Worm (Caenorhabditis elegans) whole organism, L4 larva: ENCODE data around the gene arrd-28.
A peak's percentile ranks its signal among the peaks of the same experiment; 100 is the strongest.

Source experiments
- R02D3.7 ChIP-seq: fragments of 150-350 bp; sonication (generic microtip); optimal IDR thresholded peaks from 3 replicates; lab custom pipeline; 2014; ENCODE audit warnings: missing biosample characterization, missing genetic modification characterization
- ZK546.5 ChIP-seq, 2 experiments: sonication (generic microtip); optimal IDR thresholded peaks; 2 replicates each; lab custom pipeline; 2017; ENCODE audit warnings: missing biosample characterization in 2 of 2, missing genetic modification characterization in 2 of 2
- ama-1 ChIP-seq: fragments of 150-350 bp; optimal IDR thresholded peaks from 2 replicates; lab custom pipeline; 2014; ENCODE audit warnings: inconsistent platforms, mixed read lengths
- ces-1 ChIP-seq: fragments of 150-350 bp; sonication (generic microtip); optimal IDR thresholded peaks from 4 replicates; lab custom pipeline; 2014; ENCODE audit warnings: missing biosample characterization, missing genetic modification reagents, missing genetic modification characterization
- daf-19 ChIP-seq: fragments of 200-800 bp; sonication (Bioruptor generic); conservative IDR thresholded peaks from 2 replicates; pipeline ENCODE4 v1.3.6; 2022; ENCODE audit warnings: missing genetic modification characterization, missing compliant biosample characterization
- lin-15B ChIP-seq: fragments of 150-350 bp; sonication (generic microtip); optimal IDR thresholded peaks from 3 replicates; lab custom pipeline; 2014; ENCODE audit warnings: missing biosample characterization, missing genetic modification characterization
- lin-39 ChIP-seq: fragments of 150-350 bp; optimal IDR thresholded peaks from 2 replicates; lab custom pipeline; 2014; ENCODE audit warnings: missing biosample characterization, missing genetic modification reagents, missing genetic modification characterization
- mdt-29 ChIP-seq: fragments of 200-800 bp; sonication (Bioruptor generic); IDR thresholded peaks from 2 replicates; pipeline ENCODE4 v1.3.6; 2022; ENCODE audit warnings: missing genetic modification reagents, missing genetic modification characterization, missing compliant biosample characterization
- mep-1 ChIP-seq: fragments of 150-350 bp; sonication (generic microtip); optimal IDR thresholded peaks from 3 replicates; lab custom pipeline; 2014; ENCODE audit warnings: missing biosample characterization, missing genetic modification characterization
- nhr-10 ChIP-seq: fragments of 150-350 bp; optimal IDR thresholded peaks from 2 replicates; lab custom pipeline; 2014; ENCODE audit warnings: missing biosample characterization, missing genetic modification characterization
- nhr-11 ChIP-seq: fragments of 150-350 bp; optimal IDR thresholded peaks from 2 replicates; lab custom pipeline; 2014; ENCODE audit warnings: missing biosample characterization, missing genetic modification characterization
- nhr-77 ChIP-seq: fragments of 150-350 bp; optimal IDR thresholded peaks from 2 replicates; lab custom pipeline; 2014; ENCODE audit warnings: missing biosample characterization, missing genetic modification characterization
- snpc-4 ChIP-seq: fragments of 150-350 bp; optimal IDR thresholded peaks from 2 replicates; lab custom pipeline; 2014; ENCODE audit warnings: missing biosample characterization, missing genetic modification characterization

DNA sequence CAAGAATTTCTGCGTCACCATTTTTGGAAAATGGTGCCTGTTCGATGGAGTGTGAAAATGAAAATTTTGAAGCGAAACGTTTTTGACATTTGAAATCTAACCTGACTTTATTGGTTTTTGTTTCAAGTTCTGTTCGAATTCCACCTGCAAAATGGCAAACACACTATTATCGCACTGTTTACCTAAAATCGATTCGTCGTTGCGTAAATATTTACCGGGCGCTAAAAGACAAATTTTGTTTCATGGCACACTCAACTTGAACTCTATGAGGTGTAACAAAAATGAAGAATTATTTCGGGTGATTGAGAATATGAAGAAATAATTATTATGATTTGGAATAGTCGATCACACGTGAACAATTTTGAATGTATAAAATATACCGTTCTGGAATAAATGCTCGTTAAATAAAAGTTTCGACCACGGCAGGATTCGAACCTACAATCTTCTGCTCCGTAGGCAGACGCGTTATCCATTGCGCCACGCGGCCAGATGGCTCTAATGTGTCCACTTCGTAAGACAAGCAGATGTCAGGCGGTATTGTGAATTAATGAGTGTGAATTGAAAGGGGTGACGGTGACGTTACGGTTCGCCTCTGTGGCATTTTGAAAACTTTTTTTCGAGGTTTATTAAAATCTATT lies 35.4 kb upstream of the arrd-28 start:
- TF ChIP-seq daf-19 (peak; percentile 36; the same call in 1 of the 2 replicates), ZK546.5 (tag; optimal IDR thresholded peaks at IDR 0.05; lab: Kevin White, UChicago) (no peak), nhr-10 (no peak), nhr-77 (tag; lab: Kevin White, UChicago) (no peak), mdt-29 (GFP tag; lab: Robert Waterston, UW) (no peak), ces-1 (no peak), ama-1 (lab: Kevin White, UChicago) (no peak), lin-39 (no peak), snpc-4 (no peak), mep-1 (peak; percentile 50), lin-15B (no peak), nhr-11 (tag; lab: Kevin White, UChicago) (no peak), R02D3.7 (tag; lab: Kevin White, UChicago) (no peak)
